Worm (Caenorhabditis elegans): ENCODE data around the gene ZC21.8.

DNA sequence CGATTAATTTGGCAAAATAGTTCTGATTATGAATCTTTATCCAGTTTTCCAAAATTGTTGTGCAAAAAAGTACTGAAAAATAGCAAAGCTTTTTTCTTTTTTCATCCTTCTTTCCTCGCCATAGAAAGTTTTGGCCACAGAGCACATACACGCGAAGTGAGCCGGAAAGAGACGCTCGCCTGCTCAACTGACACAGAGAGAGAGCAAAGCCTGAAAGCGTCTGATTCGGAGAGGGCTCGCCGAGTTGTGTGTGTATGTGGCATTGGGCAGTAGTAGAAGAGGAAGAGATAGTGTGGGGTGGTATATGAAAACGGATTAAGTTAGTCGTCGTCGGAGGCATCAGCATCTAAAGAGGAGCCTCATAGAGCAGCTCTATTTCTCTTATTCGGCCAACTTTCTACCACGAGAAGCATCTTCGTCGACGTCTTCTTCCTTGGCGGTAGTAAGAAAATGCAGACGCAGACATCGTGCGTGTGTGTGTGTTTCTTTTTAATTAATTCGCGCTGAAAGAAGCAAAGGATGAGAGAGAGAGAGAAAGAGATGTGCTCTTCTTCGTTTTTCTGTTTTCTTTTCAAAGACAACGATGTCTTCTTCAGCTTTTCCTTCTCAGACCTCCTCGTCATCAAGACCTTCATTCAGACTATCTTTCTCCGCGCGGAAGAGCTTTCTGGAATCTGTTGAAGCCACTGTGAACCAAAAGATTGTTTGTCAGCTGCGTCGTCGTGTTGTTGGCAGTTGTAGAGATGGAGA, 10.0 kb downstream of the ZC21.8 start:
- TF ChIP-seq lin-40 (tag; optimal IDR thresholded peaks at IDR 0.05) (no peak), ekl-4 (GFP tag; IDR thresholded peaks at IDR 0.05) (no peak), hmg-20 (GFP tag; IDR thresholded peaks at IDR 0.05) (no peak), pha-4 (tag; optimal IDR thresholded peaks at IDR 0.05) (no peak), cebp-2 (GFP tag; IDR thresholded peaks at IDR 0.05) (no peak), sptf-2 (GFP tag; optimal IDR thresholded peaks at IDR 0.05) (no peak), B0019.2 (GFP tag; conservative IDR thresholded peaks at IDR 0.05) (no peak), hlh-26 (GFP tag; conservative IDR thresholded peaks at IDR 0.05) (no peak), bed-1 (GFP tag; IDR thresholded peaks at IDR 0.05) (no peak), snpc-4 (GFP tag; optimal IDR thresholded peaks at IDR 0.05) (no peak), snpc-4 (tag; optimal IDR thresholded peaks at IDR 0.05) (no peak), rcor-1 (GFP tag; IDR thresholded peaks at IDR 0.05) (no peak), efl-1 (GFP tag; optimal IDR thresholded peaks at IDR 0.05) (no peak), somi-1 (GFP tag; optimal IDR thresholded peaks at IDR 0.05) (no peak), zfh-2 (GFP tag; conservative IDR thresholded peaks at IDR 0.05) (0 out of 2 replicates have a peak, but pooled peaks have one; percentile 19)
